Fruit fly (Drosophila melanogaster) whole organism, wandering third instar larva: ENCODE results near the gene Cfp1.

Source experiments
- CG32264 ChIP-seq: fragments of 200-800 bp; sonication (Bioruptor generic); optimal IDR thresholded peaks from 2 replicates; lab custom pipeline; 2016; ENCODE audit warnings: missing biosample characterization, missing genetic modification characterization
- CG9705 ChIP-seq: fragments of 200-800 bp; sonication (Bioruptor generic); optimal IDR thresholded peaks from 2 replicates; lab custom pipeline; 2018; ENCODE audit warnings: missing biosample characterization, mild to moderate bottlenecking, missing genetic modification characterization
- CrebA ChIP-seq: fragments of 200-800 bp; sonication (Bioruptor generic); optimal IDR thresholded peaks from 2 replicates; lab custom pipeline; 2016; ENCODE audit warnings: missing biosample characterization, mild to moderate bottlenecking, missing genetic modification characterization, borderline replicate concordance
- Dfd ChIP-seq: fragments of >200 bp; optimal IDR thresholded peaks from 2 replicates; lab custom pipeline; 2017; ENCODE audit warnings: missing biosample characterization, missing genetic modification characterization
- GATAd ChIP-seq: sonication (Bioruptor generic); optimal IDR thresholded peaks from 2 replicates; lab custom pipeline; 2016; ENCODE audit warnings: missing biosample characterization, missing genetic modification characterization
- HLH106 ChIP-seq: fragments of 200-800 bp; optimal IDR thresholded peaks from 3 replicates; lab custom pipeline; 2019; ENCODE audit warnings: missing biosample characterization, mild to moderate bottlenecking, missing genetic modification characterization, moderate library complexity
- Hr83 ChIP-seq: fragments of 200-300 bp; sonication (Bioruptor generic); optimal IDR thresholded peaks from 2 replicates; lab custom pipeline; 2016; ENCODE audit warnings: missing biosample characterization, mild to moderate bottlenecking, missing genetic modification characterization, moderate library complexity; ENCODE audit not compliant: poor library complexity, severe bottlenecking
- Mio ChIP-seq: sonication (Bioruptor generic); optimal IDR thresholded peaks from 2 replicates; lab custom pipeline; 2016; ENCODE audit warnings: missing biosample characterization, missing genetic modification characterization
- N ChIP-seq: fragments of >200 bp; optimal IDR thresholded peaks from 2 replicates; lab custom pipeline; 2018; ENCODE audit warnings: missing biosample characterization, missing external identifiers, missing genetic modification characterization
- OdsH ChIP-seq: fragments of 200-800 bp; sonication (Bioruptor generic); optimal IDR thresholded peaks from 2 replicates; lab custom pipeline; 2016; ENCODE audit warnings: missing biosample characterization, mild to moderate bottlenecking, missing genetic modification characterization
- Rel ChIP-seq, 2 experiments: fragments of 200-800 bp; sonication (Bioruptor generic) in 1 of 2; optimal IDR thresholded peaks; 2 replicates in 1 of 2; 3 replicates in 1 of 2; lab custom pipeline; 2016 to 2019; ENCODE audit warnings: mild to moderate bottlenecking in 2 of 2, missing biosample characterization in 2 of 2, missing genetic modification characterization in 2 of 2, moderate library complexity in 1 of 2
- Sp1 ChIP-seq: fragments of 200-800 bp; sonication (Bioruptor generic); optimal IDR thresholded peaks from 3 replicates; lab custom pipeline; 2019; ENCODE audit warnings: missing biosample characterization, mild to moderate bottlenecking, missing genetic modification characterization, moderate library complexity
- Vsx2 ChIP-seq: fragments of 200-300, 225-300 bp; sonication (Bioruptor generic); optimal IDR thresholded peaks from 2 replicates; lab custom pipeline; 2018; ENCODE audit warnings: missing biosample characterization, missing genetic modification characterization; ENCODE audit not compliant: partially characterized antibody
- dl ChIP-seq, 2 experiments: fragments of 175-275, 200-275 bp in 1 of 2; fragments of 200-275 bp in 1 of 2; sonication (Bioruptor generic); optimal IDR thresholded peaks; lab custom pipeline; 2018; ENCODE audit warnings: mild to moderate bottlenecking in 2 of 2, missing biosample characterization in 2 of 2, missing genetic modification characterization in 2 of 2, moderate library complexity in 2 of 2; ENCODE audit not compliant: partially characterized antibody in 2 of 2, insufficient read depth in 1 of 2
- dmrt93B ChIP-seq: fragments of 200-800 bp; sonication (Bioruptor generic); optimal IDR thresholded peaks from 2 replicates; lab custom pipeline; 2018; ENCODE audit warnings: missing biosample characterization, mild to moderate bottlenecking, missing genetic modification characterization
- dsf ChIP-seq: sonication (Bioruptor generic); optimal IDR thresholded peaks from 2 replicates; lab custom pipeline; 2016; ENCODE audit warnings: missing biosample characterization, missing genetic modification characterization, borderline replicate concordance
- ey ChIP-seq: fragments of 200-800 bp; sonication (Bioruptor generic); optimal IDR thresholded peaks from 2 replicates; lab custom pipeline; 2016; ENCODE audit warnings: missing biosample characterization, missing genetic modification characterization
- foxo ChIP-seq, 2 experiments: fragments of 200-800 bp; sonication (Bioruptor generic); optimal IDR thresholded peaks; 2 replicates in 1 of 2; 3 replicates in 1 of 2; lab custom pipeline; 2016 to 2017; ENCODE audit warnings: missing biosample characterization in 2 of 2, missing genetic modification characterization in 2 of 2
- fru ChIP-seq: fragments of 200-800 bp; sonication (Bioruptor generic); optimal IDR thresholded peaks from 3 replicates; lab custom pipeline; 2016; ENCODE audit warnings: missing biosample characterization, mild to moderate bottlenecking, missing genetic modification characterization
- h ChIP-seq: fragments of 200-800 bp; sonication (Bioruptor generic); optimal IDR thresholded peaks from 3 replicates; lab custom pipeline; 2016; ENCODE audit warnings: missing biosample characterization, mild to moderate bottlenecking, missing genetic modification characterization
- jim ChIP-seq: fragments of 175-275, 200-325 bp; sonication (Bioruptor generic); optimal IDR thresholded peaks from 2 replicates; lab custom pipeline; 2016; ENCODE audit warnings: missing biosample characterization, mild to moderate bottlenecking, missing genetic modification characterization
- psq ChIP-seq: fragments of 200-800 bp; sonication (Bioruptor generic); optimal IDR thresholded peaks from 3 replicates; lab custom pipeline; 2017; ENCODE audit warnings: missing biosample characterization, mild to moderate bottlenecking, missing genetic modification characterization, moderate library complexity
- rgr ChIP-seq: fragments of 200-800 bp; sonication (Bioruptor generic); optimal IDR thresholded peaks from 3 replicates; lab custom pipeline; 2016; ENCODE audit warnings: missing biosample characterization, mild to moderate bottlenecking, missing genetic modification characterization
- sv ChIP-seq: fragments of 200-800 bp; sonication (Bioruptor generic); optimal IDR thresholded peaks from 3 replicates; lab custom pipeline; 2016; ENCODE audit warnings: missing biosample characterization, missing genetic modification characterization
- woc ChIP-seq: sonication (Bioruptor generic); optimal IDR thresholded peaks from 2 replicates; lab custom pipeline; 2016; ENCODE audit warnings: missing biosample characterization, mild to moderate bottlenecking, missing genetic modification characterization

Cfp1 gene

dm6 chrX:9251212-9251877 lies 21.4 kb downstream of the Cfp1 start (continued):
- TF ChIP-seq CG9705 (peak; percentile 43), fru (GFP tag; lab: Kevin White, UChicago) (peak; percentile 53), jim (GFP tag; lab: Kevin White, UChicago) (no peak), foxo (GFP tag; optimal IDR thresholded peaks at IDR 0.05; lab: Kevin White, UChicago) (peak in 1 of 2 experiments; percentile 70), CrebA (GFP tag; lab: Kevin White, UChicago) (no peak), woc (peak; percentile 62), rgr (GFP tag; lab: Kevin White, UChicago) (peak; percentile 66), Dfd (GFP tag; lab: Kevin White, UChicago) (no peak), Vsx2 (GFP tag; lab: Kevin White, UChicago) (no peak), dmrt93B (GFP tag; lab: Kevin White, UChicago) (no peak)

- peak; percentile 6 for TF ChIP-seq woc
- no peak for TF ChIP-seq N
- TF ChIP-seq fru (GFP tag; lab: Kevin White, UChicago), result peak; percentile 7
- no peak for TF ChIP-seq Rel (GFP tag; optimal IDR thresholded peaks at IDR 0.05; lab: Kevin White, UChicago)
- peak; percentile 100 for TF ChIP-seq Rel (tag; optimal IDR thresholded peaks at IDR 0.05; lab: Kevin White, UChicago)
- no peak for TF ChIP-seq OdsH (GFP tag; lab: Kevin White, UChicago)
- no peak for TF ChIP-seq dsf (GFP tag; lab: Kevin White, UChicago)
- TF ChIP-seq Sp1, result peak; percentile 14
- peak; percentile 11 for TF ChIP-seq rgr (GFP tag; lab: Kevin White, UChicago)
- no peak for TF ChIP-seq CG32264 (GFP tag; lab: Kevin White, UChicago)
- TF ChIP-seq, all 38 proteins: peak for 5
Measured at dm6 chrX:9250161-9250831, 22.5 kb downstream of the Cfp1 start, which contains the start of gene CG17754. Gene CG17754, plus strand, starts transcription at chrX:9250420.

DNA sequence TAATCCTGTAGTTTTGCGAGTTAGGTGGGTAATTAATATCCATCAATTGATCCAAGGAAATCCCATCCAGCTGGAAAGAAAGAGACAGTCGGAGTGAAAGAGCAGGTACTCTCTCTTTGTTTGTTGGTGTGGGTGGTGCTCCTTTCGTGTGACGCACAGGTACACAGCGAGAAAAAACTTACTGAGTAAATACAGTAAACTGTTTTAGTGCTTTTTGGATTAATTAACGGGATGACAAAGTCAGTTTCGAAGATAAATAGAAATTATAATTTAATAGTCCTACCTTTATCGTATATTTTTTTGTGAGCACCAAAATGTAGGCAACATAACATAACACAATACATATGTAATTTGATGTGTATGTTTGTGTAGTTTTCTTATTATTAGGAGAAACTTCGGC lies 24.7 kb downstream of the Cfp1 start:
- TF ChIP-seq Sp1 (peak; percentile 37), CG32264 (GFP tag; lab: Kevin White, UChicago) (no peak), woc (no peak), HLH106 (tag; lab: Kevin White, UChicago) (peak; percentile 38), rgr (GFP tag; lab: Kevin White, UChicago) (peak; percentile 32), dmrt93B (GFP tag; lab: Kevin White, UChicago) (no peak), fru (GFP tag; lab: Kevin White, UChicago) (peak; percentile 29), h (GFP tag; lab: Kevin White, UChicago) (peak; percentile 30), foxo (GFP tag; optimal IDR thresholded peaks at IDR 0.05; lab: Kevin White, UChicago) (peak in 1 of 2 experiments; percentile 44), sv (GFP tag; lab: Kevin White, UChicago) (no peak)

- TF ChIP-seq HLH106 (tag; lab: Kevin White, UChicago), result peak; percentile 9
- TF ChIP-seq dl (GFP tag; optimal IDR thresholded peaks at IDR 0.05; lab: Kevin White, UChicago; ENCODE audit: insufficient read depth in 1 of 2, partially characterized antibody in 2 of 2), result no peak
- no peak for TF ChIP-seq Rel (GFP tag; optimal IDR thresholded peaks at IDR 0.05; lab: Kevin White, UChicago)
- TF ChIP-seq Rel (tag; optimal IDR thresholded peaks at IDR 0.05; lab: Kevin White, UChicago), result peak; percentile 92
Measured at dm6 chrX:9247171-9247783, 25.5 kb downstream of the Cfp1 start, which contains the start of the genes amx and Dsor1. Gene amx, minus strand, starts transcription at chrX:9247336. Gene Dsor1, plus strand, starts transcription at chrX:9247342.

dm6 chrX:9243417-9243884 lies 29.3 kb downstream of the Cfp1 start, which contains the start of the genes mxc and Larp7:
Gene mxc, minus strand, starts transcription at chrX:9243467.
Gene Larp7, plus strand, starts transcription at chrX:9243817.
- peak; percentile 78 for TF ChIP-seq ey (GFP tag; lab: Kevin White, UChicago)
- TF ChIP-seq dmrt93B (GFP tag; lab: Kevin White, UChicago), result peak; percentile 58
- TF ChIP-seq N, result no peak
- TF ChIP-seq psq (GFP tag; lab: Kevin White, UChicago), result peak; percentile 42
- peak; percentile 76 for TF ChIP-seq HLH106 (tag; lab: Kevin White, UChicago)
- peak; percentile 10 for TF ChIP-seq GATAd (GFP tag; lab: Kevin White, UChicago)
- peak; percentile 55 for TF ChIP-seq OdsH (GFP tag; lab: Kevin White, UChicago)
- no peak for TF ChIP-seq Sp1
- no peak for TF ChIP-seq Hr83 (GFP tag; lab: Kevin White, UChicago)
- TF ChIP-seq CG9705, result peak; percentile 55
- no peak for TF ChIP-seq Mio
- TF ChIP-seq Rel (GFP tag; optimal IDR thresholded peaks at IDR 0.05; lab: Kevin White, UChicago), result no peak
- TF ChIP-seq Rel (tag; optimal IDR thresholded peaks at IDR 0.05; lab: Kevin White, UChicago), result peak; percentile 62
- TF ChIP-seq rgr (GFP tag; lab: Kevin White, UChicago), result peak; percentile 74
- TF ChIP-seq, all 38 proteins: peak for 9
